Fruit fly (Drosophila melanogaster): ENCODE measurements around the gene CG6565.

dm6 chr2L:13332736-13333135 lies 41.1 kb upstream of the CG6565 start:
- TF ChIP-seq Eip75B (GFP tag; optimal IDR thresholded peaks at IDR 0.05), result no peak
- no peak for TF ChIP-seq Sox14 (GFP tag; optimal IDR thresholded peaks at IDR 0.05)
- no peak for TF ChIP-seq Sox102F (GFP tag; optimal IDR thresholded peaks at IDR 0.05)
- TF ChIP-seq Gug (GFP tag; IDR thresholded peaks at IDR 0.05), result no peak
- no peak for TF ChIP-seq Blimp-1 (GFP tag; optimal IDR thresholded peaks at IDR 0.05)
- no peak for TF ChIP-seq CG15336 (GFP tag; IDR thresholded peaks at IDR 0.05)
- TF ChIP-seq Lpt (GFP tag; optimal IDR thresholded peaks at IDR 0.05), result no peak
- TF ChIP-seq achi (GFP tag; optimal IDR thresholded peaks at IDR 0.05), result no peak
- TF ChIP-seq Hr4 (GFP tag; optimal IDR thresholded peaks at IDR 0.05), result no peak
- no peak for TF ChIP-seq Eip93F (GFP tag; optimal IDR thresholded peaks at IDR 0.05)
